Fruit fly (Drosophila melanogaster): ENCODE measurements around the gene ATPsynE.
A peak's percentile ranks its signal among the peaks of the same experiment; 100 is the strongest.

The ATPsynE gene

dm6 chr3R:14371133-14371676 is 44.5 kb downstream of the ATPsynE start:
- no peak for TF ChIP-seq bab1 (GFP tag; optimal IDR thresholded peaks at IDR 0.05)
- TF ChIP-seq Hr96 (GFP tag; optimal IDR thresholded peaks at IDR 0.05), result no peak
- no peak for TF ChIP-seq CG11617 (GFP tag; optimal IDR thresholded peaks at IDR 0.05)
- TF ChIP-seq CG1620 (GFP tag; optimal IDR thresholded peaks at IDR 0.05), result no peak
- TF ChIP-seq tj (GFP tag; optimal IDR thresholded peaks at IDR 0.05), result peak; percentile 34
- no peak for TF ChIP-seq cnc (optimal IDR thresholded peaks at IDR 0.05)
- TF ChIP-seq kay (GFP tag; ENCODE audit: borderline replicate concordance), result peak; percentile 86
- no peak for TF ChIP-seq toe (GFP tag; optimal IDR thresholded peaks at IDR 0.05)

DNA sequence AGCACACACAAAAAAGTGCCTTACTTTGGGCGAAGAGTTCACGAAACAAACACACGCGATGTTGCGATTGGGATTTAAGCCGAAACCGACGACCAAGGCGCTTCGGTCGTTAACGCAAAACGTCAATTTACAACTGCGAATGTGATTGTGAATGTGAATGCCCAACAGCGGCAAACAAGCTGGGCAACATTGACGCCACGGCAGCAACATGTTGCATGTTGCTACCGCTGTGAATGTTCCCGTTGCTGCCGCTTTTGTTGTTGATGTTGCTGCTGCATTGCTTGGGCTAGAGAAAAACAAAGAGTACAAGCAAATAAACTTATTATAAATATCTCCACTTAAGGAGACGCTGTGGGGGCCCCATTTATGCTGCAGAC is 46.1 kb downstream of the ATPsynE start, which contains the start of gene NK7.1:
Gene NK7.1 (minus strand): TSS at position 137 of the 377 bp plus-strand sequence.
- TF ChIP-seq ovo (GFP tag; optimal IDR thresholded peaks at IDR 0.05), result no peak

DNA sequence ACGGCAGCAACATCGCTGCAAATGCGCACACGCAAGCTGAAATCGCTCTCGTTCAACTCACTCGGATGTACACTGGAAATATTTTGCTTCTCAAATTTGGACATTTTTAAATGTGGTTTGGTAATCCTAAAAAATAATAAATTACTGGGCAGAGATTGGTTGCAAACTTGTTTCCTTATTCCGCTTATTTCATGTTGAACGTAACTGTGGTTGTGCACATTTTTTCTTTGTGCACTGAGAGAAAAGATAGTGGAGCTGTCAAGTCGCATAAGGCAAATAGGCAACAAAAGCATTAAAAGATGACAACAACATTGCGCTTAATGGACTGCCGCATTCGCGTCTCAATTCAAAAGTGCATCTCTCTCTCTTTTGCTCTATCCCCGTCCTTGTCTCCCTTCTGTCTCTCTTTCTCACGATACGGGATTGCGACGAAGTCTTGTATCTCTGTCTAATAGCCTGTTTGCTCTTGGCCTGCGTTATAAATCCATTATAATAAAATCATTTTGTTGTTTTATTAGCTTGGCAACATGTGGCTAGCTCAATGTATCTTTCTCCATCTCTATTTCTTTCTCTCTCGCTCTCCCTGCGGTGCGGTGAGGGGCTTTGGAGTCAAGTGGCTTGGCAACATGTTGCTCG is 46.6 kb downstream of the ATPsynE start:
- TF ChIP-seq CG11617 (GFP tag; optimal IDR thresholded peaks at IDR 0.05), result peak; percentile 67
- TF ChIP-seq CG7101 (tag; optimal IDR thresholded peaks at IDR 0.05), result peak; percentile 58
- peak; percentile 65 for TF ChIP-seq kay (GFP tag; ENCODE audit: borderline replicate concordance)
- peak; percentile 77 for TF ChIP-seq Hr96 (GFP tag; optimal IDR thresholded peaks at IDR 0.05)
- peak; percentile 58 for TF ChIP-seq CG7045 (GFP tag; optimal IDR thresholded peaks at IDR 0.05)
- peak; percentile 74 for TF ChIP-seq CG5204 (GFP tag; optimal IDR thresholded peaks at IDR 0.05)
- TF ChIP-seq cnc (optimal IDR thresholded peaks at IDR 0.05), result no peak
- TF ChIP-seq Crg-1 (GFP tag; optimal IDR thresholded peaks at IDR 0.05), result no peak
- TF ChIP-seq bab1 (GFP tag; optimal IDR thresholded peaks at IDR 0.05), result no peak
- TF ChIP-seq CG1620 (GFP tag; optimal IDR thresholded peaks at IDR 0.05), result peak; percentile 20
- peak; percentile 77 for TF ChIP-seq CG33017 (tag; optimal IDR thresholded peaks at IDR 0.05)
- TF ChIP-seq ovo (GFP tag; optimal IDR thresholded peaks at IDR 0.05), result no peak
- TF ChIP-seq tj (GFP tag; optimal IDR thresholded peaks at IDR 0.05), result peak; percentile 79
- no peak for TF ChIP-seq pad (GFP tag; optimal IDR thresholded peaks at IDR 0.05)
- TF ChIP-seq CG14711 (tag; optimal IDR thresholded peaks at IDR 0.05), result peak; percentile 50

dm6 chr3R:14373828-14374217 is 47.1 kb downstream of the ATPsynE start:
- peak; percentile 32 for TF ChIP-seq CG14711 (tag; optimal IDR thresholded peaks at IDR 0.05)
- peak; percentile 42 for TF ChIP-seq kay (GFP tag; ENCODE audit: borderline replicate concordance)
- no peak for TF ChIP-seq CG1620 (GFP tag; optimal IDR thresholded peaks at IDR 0.05)
- TF ChIP-seq Mnt (GFP tag; optimal IDR thresholded peaks at IDR 0.05), result no peak
- no peak for TF ChIP-seq tj (GFP tag; optimal IDR thresholded peaks at IDR 0.05)
- peak; percentile 40 for TF ChIP-seq CG33017 (tag; optimal IDR thresholded peaks at IDR 0.05)
- no peak for TF ChIP-seq pad (GFP tag; optimal IDR thresholded peaks at IDR 0.05)
- TF ChIP-seq CG7101 (tag; optimal IDR thresholded peaks at IDR 0.05), result no peak

Data from whole organism, adult.